Worm (Caenorhabditis elegans) whole organism, late embryonic: ENCODE data around the gene F53C3.4.

Experiments used
- C08G9.2 ChIP-seq: sonication (generic microtip); optimal IDR thresholded peaks from 2 replicates; lab custom pipeline; 2016; ENCODE audit warnings: mild to moderate bottlenecking, missing genetic modification characterization, moderate library complexity, missing compliant biosample characterization
- K02D7.2 ChIP-seq: sonication (generic microtip); optimal IDR thresholded peaks from 2 replicates; lab custom pipeline; 2017; ENCODE audit warnings: mild to moderate bottlenecking, missing genetic modification characterization, missing compliant biosample characterization
- K09A11.1 ChIP-seq: sonication (generic microtip); optimal IDR thresholded peaks from 2 replicates; lab custom pipeline; 2017; ENCODE audit warnings: antibody characterized with exemption, mild to moderate bottlenecking, missing genetic modification characterization, missing compliant biosample characterization; ENCODE audit not compliant: insufficient read depth
- T23F11.4 ChIP-seq: fragments of 200-800 bp; sonication (Bioruptor generic); optimal IDR thresholded peaks from 2 replicates; lab custom pipeline; 2018; ENCODE audit warnings: mild to moderate bottlenecking, missing genetic modification characterization, missing compliant biosample characterization
- ahr-1 ChIP-seq: sonication (generic microtip); optimal IDR thresholded peaks from 2 replicates; lab custom pipeline; 2016; ENCODE audit warnings: missing genetic modification characterization, missing compliant biosample characterization
- ceh-18 ChIP-seq: sonication (generic microtip); optimal IDR thresholded peaks from 2 replicates; lab custom pipeline; 2016; ENCODE audit warnings: missing genetic modification characterization, missing compliant biosample characterization
- ceh-19 ChIP-seq: fragments of 200-800 bp; sonication (Bioruptor generic); optimal IDR thresholded peaks from 2 replicates; lab custom pipeline; 2018; ENCODE audit warnings: mild to moderate bottlenecking, missing genetic modification characterization, missing compliant biosample characterization
- ceh-24 ChIP-seq: sonication (generic microtip); optimal IDR thresholded peaks from 2 replicates; lab custom pipeline; 2016; ENCODE audit warnings: mild to moderate bottlenecking, missing genetic modification characterization, missing compliant biosample characterization
- ceh-48 ChIP-seq: sonication (generic microtip); optimal IDR thresholded peaks from 2 replicates; lab custom pipeline; 2016; ENCODE audit warnings: missing genetic modification characterization, inconsistent platforms, missing compliant biosample characterization
- ceh-6 ChIP-seq: fragments of 200-800 bp; sonication (Bioruptor generic); optimal IDR thresholded peaks from 2 replicates; lab custom pipeline; 2018; ENCODE audit warnings: mild to moderate bottlenecking, missing genetic modification characterization, missing compliant biosample characterization
- che-1 ChIP-seq: sonication (generic microtip); optimal IDR thresholded peaks from 2 replicates; lab custom pipeline; 2016; ENCODE audit warnings: mild to moderate bottlenecking, missing genetic modification characterization, missing compliant biosample characterization
- dve-1 ChIP-seq: sonication (generic microtip); optimal IDR thresholded peaks from 2 replicates; lab custom pipeline; 2017; ENCODE audit warnings: antibody characterized with exemption, mild to moderate bottlenecking, missing genetic modification characterization, missing compliant biosample characterization
- elt-2 ChIP-seq: sonication (generic microtip); optimal IDR thresholded peaks from 2 replicates; lab custom pipeline; 2016; ENCODE audit warnings: missing genetic modification reagents, missing genetic modification characterization, missing compliant biosample characterization
- ets-4 ChIP-seq: sonication (generic microtip); optimal IDR thresholded peaks from 2 replicates; lab custom pipeline; 2016; ENCODE audit warnings: missing genetic modification characterization, missing compliant biosample characterization
- eyg-1 ChIP-seq: sonication (generic microtip); optimal IDR thresholded peaks from 2 replicates; lab custom pipeline; 2016; ENCODE audit warnings: missing genotype, missing genetic modification characterization, missing compliant biosample characterization
- fax-1 ChIP-seq: sonication (generic microtip); optimal IDR thresholded peaks from 2 replicates; lab custom pipeline; 2016; ENCODE audit warnings: missing genotype, missing genetic modification characterization, missing compliant biosample characterization
- fkh-10 ChIP-seq: fragments of 150-350 bp; optimal IDR thresholded peaks from 2 replicates; lab custom pipeline; 2014; ENCODE audit warnings: missing biosample characterization, missing genetic modification reagents, missing genetic modification characterization
- gmeb-2 ChIP-seq: sonication (generic microtip); optimal IDR thresholded peaks from 2 replicates; lab custom pipeline; 2016; ENCODE audit warnings: missing genetic modification characterization, inconsistent platforms, missing compliant biosample characterization
- hlh-13 ChIP-seq: fragments of 200-800 bp; sonication (Bioruptor generic); optimal IDR thresholded peaks from 2 replicates; lab custom pipeline; 2018; ENCODE audit warnings: mild to moderate bottlenecking, missing genetic modification characterization, missing compliant biosample characterization
- hlh-15 ChIP-seq: sonication (generic microtip); optimal IDR thresholded peaks from 2 replicates; lab custom pipeline; 2016; ENCODE audit warnings: missing genetic modification characterization, missing compliant biosample characterization
- hlh-30 ChIP-seq: sonication (generic microtip); optimal IDR thresholded peaks from 2 replicates; lab custom pipeline; 2017; ENCODE audit warnings: antibody characterized with exemption, missing genetic modification characterization, missing compliant biosample characterization; ENCODE audit not compliant: insufficient read depth
- hlh-8 ChIP-seq: sonication (generic microtip); optimal IDR thresholded peaks from 2 replicates; lab custom pipeline; 2016; ENCODE audit warnings: missing genotype, missing genetic modification characterization, missing compliant biosample characterization
- lin-11 ChIP-seq: fragments of 200-800 bp; sonication (Bioruptor generic); optimal IDR thresholded peaks from 2 replicates; lab custom pipeline; 2018; ENCODE audit warnings: mild to moderate bottlenecking, missing genetic modification characterization, missing compliant biosample characterization
- madf-2 ChIP-seq: sonication (generic microtip); optimal IDR thresholded peaks from 2 replicates; lab custom pipeline; 2017; ENCODE audit warnings: missing genetic modification characterization, missing compliant biosample characterization
- nfya-1 ChIP-seq: sonication (generic microtip); optimal IDR thresholded peaks from 2 replicates; lab custom pipeline; 2017; ENCODE audit warnings: missing genetic modification characterization, mild to moderate bottlenecking, missing compliant biosample characterization, antibody characterized with exemption, moderate library complexity
- nhr-11 ChIP-seq: fragments of 150-350 bp; optimal IDR thresholded peaks from 2 replicates; lab custom pipeline; 2014; ENCODE audit warnings: missing biosample characterization, missing genetic modification characterization
- npax-4 ChIP-seq: sonication (generic microtip); optimal IDR thresholded peaks from 2 replicates; lab custom pipeline; 2016; ENCODE audit warnings: missing genetic modification characterization, missing compliant biosample characterization
- odd-2 ChIP-seq: sonication (generic microtip); optimal IDR thresholded peaks from 2 replicates; lab custom pipeline; 2017; ENCODE audit warnings: antibody characterized with exemption, mild to moderate bottlenecking, missing genetic modification characterization, missing compliant biosample characterization
- pag-3 ChIP-seq: sonication (generic microtip); optimal IDR thresholded peaks from 2 replicates; lab custom pipeline; 2016; ENCODE audit warnings: missing compliant biosample characterization, missing genetic modification characterization, borderline replicate concordance
- pat-9 ChIP-seq: fragments of 200-800 bp; sonication (Bioruptor generic); optimal IDR thresholded peaks from 2 replicates; lab custom pipeline; 2018; ENCODE audit warnings: mild to moderate bottlenecking, missing genetic modification characterization, moderate library complexity, missing compliant biosample characterization
- pax-1 ChIP-seq: fragments of 150-350 bp; optimal IDR thresholded peaks from 2 replicates; lab custom pipeline; 2014; ENCODE audit warnings: missing biosample characterization, missing genetic modification characterization
- ref-2 ChIP-seq: sonication (generic microtip); optimal IDR thresholded peaks from 2 replicates; lab custom pipeline; 2016; ENCODE audit warnings: missing genetic modification characterization, missing compliant biosample characterization
- rnt-1 ChIP-seq: sonication (generic microtip); optimal IDR thresholded peaks from 2 replicates; lab custom pipeline; 2016; ENCODE audit warnings: missing genetic modification characterization, missing compliant biosample characterization
- sox-2 ChIP-seq: fragments of 200-800 bp; sonication (Bioruptor generic); IDR thresholded peaks from 2 replicates; pipeline ENCODE4 v1.3.6; 2022; ENCODE audit warnings: missing genetic modification reagents, missing genetic modification characterization, missing compliant biosample characterization
- sox-4 ChIP-seq: sonication (generic microtip); optimal IDR thresholded peaks from 2 replicates; lab custom pipeline; 2017; ENCODE audit warnings: mild to moderate bottlenecking, missing genetic modification characterization, inconsistent platforms, missing compliant biosample characterization
- tbx-2 ChIP-seq: sonication (generic microtip); optimal IDR thresholded peaks from 2 replicates; lab custom pipeline; 2016; ENCODE audit warnings: missing genetic modification characterization, missing compliant biosample characterization
- unc-42 ChIP-seq: sonication (generic microtip); optimal IDR thresholded peaks from 2 replicates; lab custom pipeline; 2016; ENCODE audit warnings: missing genotype, missing genetic modification characterization, missing compliant biosample characterization
- unc-86 ChIP-seq: sonication (generic microtip); optimal IDR thresholded peaks from 2 replicates; lab custom pipeline; 2016; ENCODE audit warnings: missing genetic modification characterization, missing compliant biosample characterization
- ztf-16 ChIP-seq: sonication (generic microtip); optimal IDR thresholded peaks from 2 replicates; lab custom pipeline; 2017; ENCODE audit warnings: missing genetic modification characterization, missing compliant biosample characterization

F53C3.4 gene

ce11 chrII:3901108-3901507 lies at the start of gene F53C3.4:
Gene F53C3.4, plus strand, starts transcription at chrII:3901408.
- TF ChIP-seq sox-2 (no peak), nfya-1 (tag; lab: Kevin White, UChicago) (no peak), pax-1 (tag; lab: Kevin White, UChicago) (no peak), pag-3 (tag; lab: Kevin White, UChicago) (no peak), fkh-10 (GFP tag; lab: Kevin White, UChicago) (no peak), lin-11 (tag; lab: Kevin White, UChicago) (no peak), T23F11.4 (GFP tag; lab: Kevin White, UChicago) (no peak), ets-4 (tag; lab: Kevin White, UChicago) (no peak), ceh-18 (tag; lab: Kevin White, UChicago) (no peak), K09A11.1 (tag; lab: Kevin White, UChicago) (no peak), unc-86 (no peak), ceh-48 (tag; lab: Kevin White, UChicago) (no peak), ceh-19 (GFP tag; lab: Kevin White, UChicago) (no peak), odd-2 (tag; lab: Kevin White, UChicago) (no peak)

ce11 chrII:3852654-3853053 lies 48.6 kb upstream of the F53C3.4 start, which contains the start of gene nhr-257:
Gene nhr-257, plus strand, starts transcription at chrII:3852954.
- TF ChIP-seq sox-4 (tag; lab: Kevin White, UChicago) (no peak), lin-11 (tag; lab: Kevin White, UChicago) (no peak)

- TF ChIP-seq fkh-10 (GFP tag; lab: Kevin White, UChicago) (no peak), C08G9.2 (no peak), K09A11.1 (tag; lab: Kevin White, UChicago) (no peak), hlh-15 (no peak), hlh-8 (no peak), hlh-13 (GFP tag; lab: Kevin White, UChicago) (no peak), dve-1 (tag; lab: Kevin White, UChicago) (no peak), ztf-16 (tag; lab: Kevin White, UChicago) (no peak), npax-4 (tag; lab: Kevin White, UChicago) (no peak), nfya-1 (tag; lab: Kevin White, UChicago) (no peak), ceh-6 (no peak)
Measured at ce11 chrII:3860826-3861225, 40.4 kb upstream of the F53C3.4 start, which contains the start of gene oac-11. Gene oac-11, minus strand, starts transcription at chrII:3860926.

ce11 chrII:3862053-3862452 lies 39.2 kb upstream of the F53C3.4 start:
- no peak for TF ChIP-seq ref-2 (tag; lab: Kevin White, UChicago)
- no peak for TF ChIP-seq hlh-8
- TF ChIP-seq sox-4 (tag; lab: Kevin White, UChicago), result no peak
- no peak for TF ChIP-seq tbx-2 (tag; lab: Kevin White, UChicago)
- no peak for TF ChIP-seq eyg-1 (tag; lab: Kevin White, UChicago)
- no peak for TF ChIP-seq nfya-1 (tag; lab: Kevin White, UChicago)
- no peak for TF ChIP-seq unc-86
- no peak for TF ChIP-seq ceh-18 (tag; lab: Kevin White, UChicago)
- no peak for TF ChIP-seq T23F11.4 (GFP tag; lab: Kevin White, UChicago)

ce11 chrII:3864652-3865051 lies 36.6 kb upstream of the F53C3.4 start, which contains the start of gene nhr-261:
Gene nhr-261, minus strand, starts transcription at chrII:3864752.
- TF ChIP-seq fax-1 (no peak), ets-4 (tag; lab: Kevin White, UChicago) (no peak), nhr-11 (tag; lab: Kevin White, UChicago) (no peak), unc-42 (no peak), ahr-1 (tag; lab: Kevin White, UChicago) (no peak), ceh-48 (tag; lab: Kevin White, UChicago) (no peak), rnt-1 (tag; lab: Kevin White, UChicago) (no peak), K02D7.2 (tag; lab: Kevin White, UChicago) (no peak), hlh-13 (GFP tag; lab: Kevin White, UChicago) (no peak), pag-3 (tag; lab: Kevin White, UChicago) (no peak), hlh-30 (tag; lab: Kevin White, UChicago) (no peak), gmeb-2 (tag; lab: Kevin White, UChicago) (no peak), che-1 (no peak), ceh-19 (GFP tag; lab: Kevin White, UChicago) (no peak), pat-9 (tag; lab: Kevin White, UChicago) (no peak), sox-2 (no peak), madf-2 (tag; lab: Kevin White, UChicago) (no peak), elt-2 (no peak), ceh-24 (tag; lab: Kevin White, UChicago) (no peak)
